Worm (Caenorhabditis elegans) whole organism, L1 larva: ENCODE measurements around the gene srw-59.

ENCODE experiments used
- ceh-82 ChIP-seq, 3 experiments: fragments of 150-350 bp in 1 of 3; sonication (generic microtip) in 2 of 3; optimal IDR thresholded peaks; 2 replicates each; lab custom pipeline; 2014 to 2017; ENCODE audit warnings: missing biosample characterization in 3 of 3, missing genetic modification characterization in 3 of 3
- egl-13 ChIP-seq: sonication (generic microtip); optimal IDR thresholded peaks from 2 replicates; lab custom pipeline; 2016; ENCODE audit warnings: missing genotype, missing genetic modification reagents, missing genetic modification characterization, missing compliant biosample characterization
- fkh-10 ChIP-seq: sonication (generic microtip); optimal IDR thresholded peaks from 2 replicates; lab custom pipeline; 2017; ENCODE audit warnings: missing biosample characterization, missing genetic modification reagents, missing genetic modification characterization
- lin-14 ChIP-seq: fragments of 200-800 bp; sonication (Bioruptor generic); optimal IDR thresholded peaks from 2 replicates; lab custom pipeline; 2018; ENCODE audit warnings: mild to moderate bottlenecking, missing genetic modification characterization, moderate library complexity, missing compliant biosample characterization
- pqm-1 ChIP-seq: sonication (generic microtip); optimal IDR thresholded peaks from 3 replicates; lab custom pipeline; 2017; ENCODE audit warnings: missing biosample characterization, missing genetic modification characterization

DNA sequence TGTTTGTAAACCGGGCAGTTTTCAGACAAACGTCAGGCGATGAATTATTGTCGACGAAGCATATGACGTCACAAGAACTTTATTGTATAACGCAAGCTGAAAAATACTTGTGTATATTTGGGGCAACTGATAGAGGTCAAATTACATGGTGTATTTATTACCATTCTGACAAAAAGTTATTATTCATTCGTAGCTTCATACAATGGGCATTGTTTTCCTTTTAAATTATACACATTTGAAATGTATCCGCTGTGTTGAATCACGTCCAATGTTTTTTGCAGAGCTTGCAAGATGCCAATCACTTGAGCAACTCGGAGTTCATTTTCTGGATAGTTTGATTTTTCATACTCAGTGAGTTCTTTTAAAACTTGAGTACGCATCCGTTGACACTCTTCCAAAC lies 27.8 kb downstream of the srw-59 start, which contains the start of gene F35E8.13:
- TF ChIP-seq lin-14 (GFP tag; lab: Kevin White, UChicago), result no peak
- TF ChIP-seq fkh-10, result no peak
- TF ChIP-seq egl-13 (tag; lab: Kevin White, UChicago), result no peak
- no peak for TF ChIP-seq ceh-82 (tag; optimal IDR thresholded peaks at IDR 0.05; lab: Kevin White, UChicago)
- no peak for TF ChIP-seq pqm-1 (tag; lab: Kevin White, UChicago)
